Fruit fly (Drosophila melanogaster): Measurements from ENCODE around the gene SH3PX1.

DNA sequence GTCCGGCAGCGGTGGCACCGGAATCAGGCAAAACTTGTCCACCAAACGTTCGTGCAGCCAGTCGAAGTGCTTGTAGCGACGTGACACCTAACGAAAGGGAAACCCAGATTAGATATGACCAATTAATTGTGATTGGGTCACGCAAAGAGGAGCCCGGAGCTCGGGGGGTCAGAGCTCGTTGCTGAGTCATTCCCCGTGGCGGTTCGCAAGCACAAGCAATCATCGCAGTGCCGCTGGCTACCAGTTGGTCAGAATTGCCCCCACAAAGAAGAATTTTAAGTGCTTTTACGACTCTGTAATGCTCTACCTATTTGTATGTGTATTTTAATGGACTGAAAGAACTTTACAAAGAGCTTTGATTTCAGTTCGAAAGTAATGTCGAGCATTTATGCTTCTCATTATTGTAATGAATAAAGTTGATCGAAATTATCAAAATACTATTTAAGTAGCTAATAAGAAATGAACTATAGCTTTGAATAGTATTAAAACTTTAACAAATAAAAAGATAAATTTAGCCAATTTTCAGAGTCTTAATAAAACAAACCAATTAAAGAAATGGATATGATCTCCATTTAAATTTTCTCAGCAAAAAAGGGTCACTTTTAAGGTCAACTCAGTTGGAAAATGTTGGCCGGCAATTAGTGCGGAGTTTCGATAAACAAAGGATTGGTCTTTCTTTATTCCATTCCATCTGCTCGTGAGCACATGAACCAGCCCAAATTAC lies 1.4 kb downstream of the SH3PX1 start:
- TF ChIP-seq CG8478 (optimal IDR thresholded peaks at IDR 0.05) (no peak), CTCF (optimal IDR thresholded peaks at IDR 0.05) (no peak)

Data from S2 (cell line).